Comparison of ENCODE assay signal across 1 fruit fly cellular context in the genomic region with DNA sequence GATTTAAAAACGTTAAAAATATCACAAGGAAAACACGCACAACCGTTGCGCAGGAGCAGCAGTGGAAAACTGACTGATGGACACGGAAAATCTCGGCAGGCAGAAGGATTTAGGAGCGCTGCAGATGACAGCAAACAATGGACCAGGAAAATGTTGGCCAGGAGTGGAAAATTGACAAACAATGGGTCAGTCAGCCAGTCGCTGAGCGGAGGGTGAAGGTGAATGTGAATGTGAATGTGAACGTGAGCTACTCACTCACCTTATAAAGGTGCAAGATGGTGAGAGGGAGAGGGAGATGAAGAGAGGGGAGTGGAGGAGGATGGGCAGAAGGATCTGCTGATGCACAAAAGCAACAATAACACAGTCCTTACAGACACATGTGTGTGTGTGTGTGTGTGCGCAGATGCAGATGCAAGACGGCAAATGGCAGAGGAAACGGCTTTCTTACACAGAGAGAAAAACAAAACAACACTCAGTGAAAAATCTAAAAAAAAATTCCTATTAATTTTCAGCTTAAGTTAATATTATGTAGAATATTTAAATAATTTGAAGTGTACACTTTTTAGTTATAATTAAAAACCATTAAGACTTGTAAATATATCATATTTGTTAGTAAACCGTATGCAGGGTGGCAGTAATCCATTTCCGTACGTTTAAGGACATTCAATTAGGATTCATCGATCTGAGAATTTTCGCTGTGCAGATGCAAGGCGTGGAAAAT.
TF ChIP-seq lines count a peak whose summit lies in the region.

No protein-coding gene starts in this region.

TF ChIP-seq in whole organism, embryonic, 481 proteins besides CTCF, POLR2A, EP300 and RAD21 (continued from another document):
- TF ChIP-seq ind (GFP tag; optimal IDR thresholded peaks at IDR 0.05; lab: Kevin White, UChicago) (no peak), Jarid2 (GFP tag; optimal IDR thresholded peaks at IDR 0.05; lab: Kevin White, UChicago) (no peak), Sry-β (GFP tag; optimal IDR thresholded peaks at IDR 0.05; lab: Kevin White, UChicago) (no peak), NK7.1 (GFP tag; optimal IDR thresholded peaks at IDR 0.05; lab: Kevin White, UChicago) (no peak), ERR (GFP tag; optimal IDR thresholded peaks at IDR 0.05; lab: Kevin White, UChicago) (no peak), CG12155 (GFP tag; optimal IDR thresholded peaks at IDR 0.05; lab: Kevin White, UChicago) (no peak), corto (GFP tag; optimal IDR thresholded peaks at IDR 0.05; lab: Kevin White, UChicago) (no peak), CG17829 (tag; optimal IDR thresholded peaks at IDR 0.05; lab: Kevin White, UChicago) (peak; percentile 3), CG4328 (GFP tag; optimal IDR thresholded peaks at IDR 0.05; lab: Kevin White, UChicago) (no peak), ci (GFP tag; IDR thresholded peaks at IDR 0.05; lab: Robert Waterston, UW) (no peak), CG31441 (GFP tag; IDR thresholded peaks at IDR 0.05; lab: Robert Waterston, UW) (0 out of 2 replicates have a peak, but pooled peaks have one; percentile 32), CG7357 (GFP tag; IDR thresholded peaks at IDR 0.05; lab: Robert Waterston, UW) (no peak), gem (tag; optimal IDR thresholded peaks at IDR 0.05; lab: Kevin White, UChicago) (peak; percentile 43), lola (GFP tag; optimal IDR thresholded peaks at IDR 0.05; lab: Kevin White, UChicago) (peak in 1 of 3 experiments; percentile 55), unc-4 (GFP tag; IDR thresholded peaks at IDR 0.05; lab: Robert Waterston, UW; ENCODE audit: partially characterized antibody) (no peak), ase (GFP tag; IDR thresholded peaks at IDR 0.05; lab: Robert Waterston, UW) (no peak), CG10321 (GFP tag; IDR thresholded peaks at IDR 0.05; lab: Robert Waterston, UW) (no peak), Atf6 (GFP tag; IDR thresholded peaks at IDR 0.05; lab: Robert Waterston, UW) (no peak), ewg (GFP tag; optimal IDR thresholded peaks at IDR 0.05; lab: Kevin White, UChicago) (no peak), Usf (GFP tag; optimal IDR thresholded peaks at IDR 0.05; lab: Kevin White, UChicago) (no peak), CG4360 (GFP tag; IDR thresholded peaks at IDR 0.05; lab: Robert Waterston, UW) (0 out of 2 replicates have a peak, but pooled peaks have one; percentile 7), gsb-n (tag; optimal IDR thresholded peaks at IDR 0.05; lab: Kevin White, UChicago) (peak; percentile 4), chm (GFP tag; IDR thresholded peaks at IDR 0.05; lab: Robert Waterston, UW) (no peak), CG3407 (GFP tag; optimal IDR thresholded peaks at IDR 0.05; lab: Kevin White, UChicago) (no peak), CG13123 (GFP tag; optimal IDR thresholded peaks at IDR 0.05; lab: Kevin White, UChicago) (no peak), yki (optimal IDR thresholded peaks at IDR 0.05; lab: Kevin White, UChicago) (no peak), fd96Cb (tag; optimal IDR thresholded peaks at IDR 0.05; lab: Kevin White, UChicago) (peak; percentile 1), pfk (GFP tag; optimal IDR thresholded peaks at IDR 0.05; lab: Kevin White, UChicago) (no peak), CG17328 (GFP tag; IDR thresholded peaks at IDR 0.05; lab: Robert Waterston, UW) (no peak), CG7839 (tag; optimal IDR thresholded peaks at IDR 0.05; lab: Kevin White, UChicago) (peak; percentile 17), CG8924 (tag; optimal IDR thresholded peaks at IDR 0.05; lab: Kevin White, UChicago) (peak; percentile 29), C15 (GFP tag; IDR thresholded peaks at IDR 0.05; lab: Robert Waterston, UW) (no peak), CG10565 (GFP tag; optimal IDR thresholded peaks at IDR 0.05; lab: Kevin White, UChicago) (no peak), CG43689 (GFP tag; IDR thresholded peaks at IDR 0.05; lab: Robert Waterston, UW) (no peak), CG4404 (GFP tag; IDR thresholded peaks at IDR 0.05; lab: Robert Waterston, UW) (peak; percentile 40; the same call in 1 of the 2 replicates), row (GFP tag; IDR thresholded peaks at IDR 0.05; lab: Robert Waterston, UW) (peak; percentile 26; the same call in 1 of the 3 replicates), Six4 (GFP tag; optimal IDR thresholded peaks at IDR 0.05; lab: Kevin White, UChicago) (no peak), ab (GFP tag; optimal IDR thresholded peaks at IDR 0.05; lab: Kevin White, UChicago) (no peak), Xrp1 (GFP tag; IDR thresholded peaks at IDR 0.05; lab: Robert Waterston, UW) (peak; percentile 54), CG13775 (GFP tag; optimal IDR thresholded peaks at IDR 0.05; lab: Kevin White, UChicago) (peak; percentile 28), trem (tag; optimal IDR thresholded peaks at IDR 0.05; lab: Kevin White, UChicago) (peak; percentile 10), CG5245 (GFP tag; optimal IDR thresholded peaks at IDR 0.05; lab: Kevin White, UChicago) (no peak), Gsc (GFP tag; IDR thresholded peaks at IDR 0.05; lab: Robert Waterston, UW) (no peak), CG8281 (tag; optimal IDR thresholded peaks at IDR 0.05; lab: Kevin White, UChicago) (no peak), dan (GFP tag; IDR thresholded peaks at IDR 0.05; lab: Robert Waterston, UW) (no peak), CG11723 (GFP tag; optimal IDR thresholded peaks at IDR 0.05; lab: Kevin White, UChicago) (no peak), CG10267 (tag; optimal IDR thresholded peaks at IDR 0.05; lab: Kevin White, UChicago) (peak; percentile 29), schlank (tag; optimal IDR thresholded peaks at IDR 0.05; lab: Kevin White, UChicago) (no peak), CG15479 (GFP tag; optimal IDR thresholded peaks at IDR 0.05; lab: Kevin White, UChicago) (peak; percentile 50), zen2 (GFP tag; IDR thresholded peaks at IDR 0.05; lab: Robert Waterston, UW; ENCODE audit: partially characterized antibody) (no peak), nmo (GFP tag; optimal IDR thresholded peaks at IDR 0.05; lab: Kevin White, UChicago) (peak; percentile 12), pros (GFP tag; optimal IDR thresholded peaks at IDR 0.05; lab: Kevin White, UChicago) (peak; percentile 86), CG14710 (tag; optimal IDR thresholded peaks at IDR 0.05; lab: Kevin White, UChicago) (peak; percentile 36), disco-r (GFP tag; optimal IDR thresholded peaks at IDR 0.05; lab: Kevin White, UChicago) (no peak), bcd (GFP tag; optimal IDR thresholded peaks at IDR 0.05; lab: Kevin White, UChicago) (no peak), ap (GFP tag; IDR thresholded peaks at IDR 0.05; lab: Robert Waterston, UW) (no peak), hkb (optimal IDR thresholded peaks at IDR 0.05; lab: Kevin White, UChicago) (no peak), hkb (GFP tag; IDR thresholded peaks at IDR 0.05; lab: Robert Waterston, UW) (peak; percentile 26; the same call in 1 of the 2 replicates), CG3838 (GFP tag; optimal IDR thresholded peaks at IDR 0.05; lab: Kevin White, UChicago) (no peak), Fer2 (tag; optimal IDR thresholded peaks at IDR 0.05; lab: Kevin White, UChicago) (no peak), CG12391 (tag; optimal IDR thresholded peaks at IDR 0.05; lab: Kevin White, UChicago) (peak; percentile 39), CG10979 (tag; optimal IDR thresholded peaks at IDR 0.05; lab: Kevin White, UChicago) (peak; percentile 53), bsh (GFP tag; optimal IDR thresholded peaks at IDR 0.05; lab: Kevin White, UChicago) (peak in 1 of 2 experiments; percentile 12), sna (GFP tag; IDR thresholded peaks at IDR 0.05; lab: Robert Waterston, UW; ENCODE audit: partially characterized antibody) (no peak), chn (GFP tag; optimal IDR thresholded peaks at IDR 0.05; lab: Kevin White, UChicago) (no peak), Myb (GFP tag; optimal IDR thresholded peaks at IDR 0.05; lab: Kevin White, UChicago) (no peak), CG18262 (tag; optimal IDR thresholded peaks at IDR 0.05; lab: Kevin White, UChicago) (peak; percentile 46), knrl (GFP tag; IDR thresholded peaks at IDR 0.05; lab: Robert Waterston, UW; ENCODE audit: partially characterized antibody) (no peak), CG10543 (GFP tag; optimal IDR thresholded peaks at IDR 0.05; lab: Kevin White, UChicago) (no peak), al (GFP tag; IDR thresholded peaks at IDR 0.05; lab: Robert Waterston, UW) (no peak), Elba2 (GFP tag; optimal IDR thresholded peaks at IDR 0.05; lab: Kevin White, UChicago) (no peak), gro (GFP tag; optimal IDR thresholded peaks at IDR 0.05; lab: Kevin White, UChicago) (no peak), CG7271 (tag; optimal IDR thresholded peaks at IDR 0.05; lab: Kevin White, UChicago) (peak; percentile 61), pan (optimal IDR thresholded peaks at IDR 0.05; lab: Kevin White, UChicago) (no peak), pan (GFP tag; optimal IDR thresholded peaks at IDR 0.05 in 1 of 2, IDR thresholded peaks at IDR 0.05 in 1 of 2) (peak in 1 of 2 experiments; percentile 16), CG11398 (GFP tag; optimal IDR thresholded peaks at IDR 0.05; lab: Kevin White, UChicago) (no peak), CG2199 (GFP tag; IDR thresholded peaks at IDR 0.05; lab: Robert Waterston, UW) (no peak), CG1832 (GFP tag; optimal IDR thresholded peaks at IDR 0.05; lab: Kevin White, UChicago) (no peak), CG30020 (tag; optimal IDR thresholded peaks at IDR 0.05; lab: Kevin White, UChicago) (no peak), CG17361 (GFP tag; IDR thresholded peaks at IDR 0.05; lab: Robert Waterston, UW) (0 out of 3 replicates have a peak, but pooled peaks have one; percentile 27), Hey (tag; optimal IDR thresholded peaks at IDR 0.05; lab: Kevin White, UChicago) (no peak), Awh (GFP tag; IDR thresholded peaks at IDR 0.05; lab: Robert Waterston, UW) (no peak), CG16779 (GFP tag; IDR thresholded peaks at IDR 0.05; lab: Robert Waterston, UW) (0 out of 2 replicates have a peak, but pooled peaks have one; percentile 16), Max (GFP tag; optimal IDR thresholded peaks at IDR 0.05; lab: Kevin White, UChicago) (no peak), CG4617 (GFP tag; optimal IDR thresholded peaks at IDR 0.05; lab: Kevin White, UChicago; ENCODE audit: borderline replicate concordance) (no peak), CG7556 (GFP tag; optimal IDR thresholded peaks at IDR 0.05; lab: Kevin White, UChicago) (peak; percentile 5), CG9727 (GFP tag; optimal IDR thresholded peaks at IDR 0.05; lab: Kevin White, UChicago) (peak; percentile 71), CG9215 (GFP tag; IDR thresholded peaks at IDR 0.05; lab: Robert Waterston, UW) (no peak), Ptx1 (GFP tag; IDR thresholded peaks at IDR 0.05; lab: Robert Waterston, UW) (peak; percentile 16; the same call in 1 of the 2 replicates), tup (GFP tag; optimal IDR thresholded peaks at IDR 0.05; lab: Kevin White, UChicago) (no peak), HLH3B (GFP tag; IDR thresholded peaks at IDR 0.05; lab: Robert Waterston, UW) (no peak), CG13624 (GFP tag; optimal IDR thresholded peaks at IDR 0.05; lab: Kevin White, UChicago) (no peak), gce (GFP tag; IDR thresholded peaks at IDR 0.05; lab: Robert Waterston, UW) (no peak), D (optimal IDR thresholded peaks at IDR 0.05; lab: Kevin White, UChicago) (peak; percentile 98), D (GFP tag; optimal IDR thresholded peaks at IDR 0.05; lab: Kevin White, UChicago) (peak; percentile 28), CG7963 (GFP tag; IDR thresholded peaks at IDR 0.05; lab: Robert Waterston, UW; ENCODE audit: partially characterized antibody) (no peak), CG7745 (tag; optimal IDR thresholded peaks at IDR 0.05; lab: Kevin White, UChicago) (no peak), grau (tag; optimal IDR thresholded peaks at IDR 0.05; lab: Kevin White, UChicago) (peak; percentile 5), tll (GFP tag; optimal IDR thresholded peaks at IDR 0.05; lab: Kevin White, UChicago) (peak in 1 of 2 experiments; percentile 78), Nf-YA (GFP tag; IDR thresholded peaks at IDR 0.05; lab: Robert Waterston, UW) (no peak), CG30403 (GFP tag; optimal IDR thresholded peaks at IDR 0.05; lab: Kevin White, UChicago) (no peak), Dll (GFP tag; IDR thresholded peaks at IDR 0.05; lab: Robert Waterston, UW; ENCODE audit: partially characterized antibody) (no peak), Fer3 (tag; optimal IDR thresholded peaks at IDR 0.05; lab: Kevin White, UChicago) (no peak)
TF ChIP-seq in whole organism, embryonic: peak in this region for 46.
